Fruit fly (Drosophila melanogaster): ENCODE results near the gene ND-ACP.

The ND-ACP gene

dm6 chr3L:1342133-1342580, 12.4 kb downstream of the ND-ACP start, which contains the start of gene indra (continued):
- TF ChIP-seq CG43689 (GFP tag; IDR thresholded peaks at IDR 0.05) = no peak
- TF ChIP-seq Oli (tag; optimal IDR thresholded peaks at IDR 0.05) = no peak
- peak; percentile 38 for TF ChIP-seq fd96Cb (tag; optimal IDR thresholded peaks at IDR 0.05)
- TF ChIP-seq jing (GFP tag; optimal IDR thresholded peaks at IDR 0.05) = no peak
- TF ChIP-seq Hr3 (GFP tag; optimal IDR thresholded peaks at IDR 0.05) = peak; percentile 53
- TF ChIP-seq ind (GFP tag; optimal IDR thresholded peaks at IDR 0.05) = peak; percentile 56
- peak; percentile 46 for TF ChIP-seq Dad (GFP tag; optimal IDR thresholded peaks at IDR 0.05)
- TF ChIP-seq bbx (GFP tag; IDR thresholded peaks at IDR 0.05; ENCODE audit: partially characterized antibody) = peak; percentile 76
- peak; percentile 96 for TF ChIP-seq YL-1 (GFP tag; optimal IDR thresholded peaks at IDR 0.05)
- peak; percentile 7 for TF ChIP-seq CG10274 (GFP tag; optimal IDR thresholded peaks at IDR 0.05)
- TF ChIP-seq az2 (GFP tag; optimal IDR thresholded peaks at IDR 0.05) = peak; percentile 38
- no peak for TF ChIP-seq Hmx (GFP tag; optimal IDR thresholded peaks at IDR 0.05)
- TF ChIP-seq ash1 (GFP tag; optimal IDR thresholded peaks at IDR 0.05) = no peak
- TF ChIP-seq CG4282 (GFP tag; optimal IDR thresholded peaks at IDR 0.05) = no peak
- TF ChIP-seq Xbp1 (GFP tag; optimal IDR thresholded peaks at IDR 0.05) = peak; percentile 68
- peak; percentile 69 for TF ChIP-seq CG14710 (tag; optimal IDR thresholded peaks at IDR 0.05)
- TF ChIP-seq zfh1 (GFP tag; IDR thresholded peaks at IDR 0.05) = peak; percentile 50; the same call in 1 of the 3 replicates
- peak; percentile 57 for TF ChIP-seq CG12155 (GFP tag; optimal IDR thresholded peaks at IDR 0.05)
- TF ChIP-seq wek (GFP tag; optimal IDR thresholded peaks at IDR 0.05) = no peak
- TF ChIP-seq Spps (tag; optimal IDR thresholded peaks at IDR 0.05) = no peak
- no peak for TF ChIP-seq CG1233 (GFP tag; optimal IDR thresholded peaks at IDR 0.05)
- no peak for TF ChIP-seq tap (tag; optimal IDR thresholded peaks at IDR 0.05)
- peak; percentile 65 for TF ChIP-seq MBD-R2 (GFP tag; IDR thresholded peaks at IDR 0.05)
- TF ChIP-seq salm (tag; optimal IDR thresholded peaks at IDR 0.05) = no peak
- TF ChIP-seq B-H2 (GFP tag; optimal IDR thresholded peaks at IDR 0.05) = no peak
- TF ChIP-seq hth (optimal IDR thresholded peaks at IDR 0.05) = no peak
- TF ChIP-seq CG10431 (GFP tag; optimal IDR thresholded peaks at IDR 0.05) = no peak
- peak; percentile 77 for TF ChIP-seq CoRest (tag; optimal IDR thresholded peaks at IDR 0.05)
- no peak for TF ChIP-seq lab (GFP tag; optimal IDR thresholded peaks at IDR 0.05)
- TF ChIP-seq prd (optimal IDR thresholded peaks at IDR 0.05) = no peak
- peak; percentile 45; the same call in 1 of the 3 replicates for TF ChIP-seq prd (GFP tag; IDR thresholded peaks at IDR 0.05)
- TF ChIP-seq scrt (GFP tag; optimal IDR thresholded peaks at IDR 0.05) = no peak
- TF ChIP-seq CG18619 (GFP tag; optimal IDR thresholded peaks at IDR 0.05) = peak; percentile 28
- no peak for TF ChIP-seq B-H1 (GFP tag; IDR thresholded peaks at IDR 0.05)
- TF ChIP-seq eve (GFP tag; optimal IDR thresholded peaks at IDR 0.05) = no peak
- peak; percentile 5 for TF ChIP-seq CG8290 (GFP tag; optimal IDR thresholded peaks at IDR 0.05)
- TF ChIP-seq CG8290 (tag; optimal IDR thresholded peaks at IDR 0.05) = no peak
- peak; percentile 75 for TF ChIP-seq pzg (GFP tag; optimal IDR thresholded peaks at IDR 0.05)
- no peak for TF ChIP-seq CG14441 (GFP tag; IDR thresholded peaks at IDR 0.05)
- TF ChIP-seq CG31224 (GFP tag; IDR thresholded peaks at IDR 0.05) = no peak
- peak; percentile 43; the same call in 1 of the 2 replicates for TF ChIP-seq CG32532 (GFP tag; IDR thresholded peaks at IDR 0.05)
- TF ChIP-seq lmd (GFP tag; IDR thresholded peaks at IDR 0.05) = peak; percentile 37; the same call in 1 of the 2 replicates
- peak; percentile 46; the same call in 2 of the 3 replicates for TF ChIP-seq vnd (GFP tag; IDR thresholded peaks at IDR 0.05; ENCODE audit: partially characterized antibody)
- peak; percentile 61 for TF ChIP-seq CG18599 (GFP tag; optimal IDR thresholded peaks at IDR 0.05)
- peak; percentile 31; the same call in 1 of the 2 replicates for TF ChIP-seq CG11247 (GFP tag; IDR thresholded peaks at IDR 0.05)
- no peak for TF ChIP-seq CG15269 (tag; optimal IDR thresholded peaks at IDR 0.05)
- TF ChIP-seq CG18764 (GFP tag; optimal IDR thresholded peaks at IDR 0.05) = peak; percentile 25
- TF ChIP-seq sima (GFP tag; optimal IDR thresholded peaks at IDR 0.05) = no peak
- no peak for TF ChIP-seq ttk (GFP tag; IDR thresholded peaks at IDR 0.05)
- TF ChIP-seq jigr1 (GFP tag; IDR thresholded peaks at IDR 0.05) = no peak
- TF ChIP-seq org-1 (GFP tag; optimal IDR thresholded peaks at IDR 0.05) = no peak
- peak; percentile 74 for TF ChIP-seq zfh2 (GFP tag; optimal IDR thresholded peaks at IDR 0.05)
